Worm (Caenorhabditis elegans) whole organism, early embryonic: Measurements from ENCODE around the gene ifd-2.

ENCODE experiments used
- B0310.2 ChIP-seq: sonication (generic microtip); optimal IDR thresholded peaks from 2 replicates; lab custom pipeline; 2016; ENCODE audit warnings: mild to moderate bottlenecking, missing genetic modification characterization, missing compliant biosample characterization
- ama-1 ChIP-seq: fragments of 150-350 bp; optimal IDR thresholded peaks from 2 replicates; lab custom pipeline; 2014
- ceh-13 ChIP-seq: fragments of 200-800 bp; sonication (Bioruptor generic); optimal IDR thresholded peaks from 2 replicates; lab custom pipeline; 2018; ENCODE audit warnings: mild to moderate bottlenecking, missing genetic modification characterization, missing compliant biosample characterization
- ceh-36 ChIP-seq: sonication (generic microtip); optimal IDR thresholded peaks from 2 replicates; lab custom pipeline; 2016; ENCODE audit warnings: missing genetic modification characterization, inconsistent platforms, missing compliant biosample characterization
- ets-7 ChIP-seq: sonication (generic microtip); optimal IDR thresholded peaks from 2 replicates; lab custom pipeline; 2016; ENCODE audit warnings: missing genotype, missing genetic modification characterization, missing compliant biosample characterization
- flt-1 ChIP-seq: fragments of 200-800 bp; sonication (Bioruptor generic); IDR thresholded peaks from 2 replicates; pipeline ENCODE4 v1.3.6; 2022; ENCODE audit warnings: missing genetic modification characterization, missing compliant biosample characterization
- hmbx-1 ChIP-seq: sonication (generic microtip); optimal IDR thresholded peaks from 2 replicates; lab custom pipeline; 2016; ENCODE audit warnings: mild to moderate bottlenecking, missing genetic modification characterization, missing compliant biosample characterization
- hmg-4 ChIP-seq: fragments of 200-800 bp; sonication (Bioruptor generic); optimal IDR thresholded peaks from 2 replicates; lab custom pipeline; 2018; ENCODE audit warnings: mild to moderate bottlenecking, missing genetic modification characterization, missing compliant biosample characterization
- hnd-1 ChIP-seq: sonication (generic microtip); optimal IDR thresholded peaks from 2 replicates; lab custom pipeline; 2016; ENCODE audit warnings: missing genetic modification characterization, missing compliant biosample characterization
- tbx-37 ChIP-seq: fragments of 200-800 bp; sonication (Bioruptor generic); conservative IDR thresholded peaks from 2 replicates; pipeline ENCODE4 v1.3.6; 2022; ENCODE audit warnings: missing genetic modification reagents, missing genetic modification characterization, missing compliant biosample characterization

ce11 chrX:865214-865613 is 49.5 kb upstream of the ifd-2 start:
- TF ChIP-seq ets-7 (tag; lab: Kevin White, UChicago) (no peak), tbx-37 (GFP tag; lab: Robert Waterston, UW) (no peak), ama-1 (no peak), ceh-13 (no peak), hmg-4 (GFP tag; lab: Kevin White, UChicago) (no peak), hnd-1 (no peak), flt-1 (no peak), ceh-36 (no peak), hmbx-1 (no peak), B0310.2 (tag; lab: Kevin White, UChicago) (no peak)
